Worm (Caenorhabditis elegans): ENCODE results near the gene ugt-8.

- TF ChIP-seq F37B4.10 (GFP tag; IDR thresholded peaks at IDR 0.05) = no peak
- no peak for TF ChIP-seq F49E8.2 (tag; optimal IDR thresholded peaks at IDR 0.05; ENCODE audit: insufficient read depth)
- no peak for TF ChIP-seq bed-2 (GFP tag; IDR thresholded peaks at IDR 0.05)
- no peak for TF ChIP-seq rec-8 (tag; optimal IDR thresholded peaks at IDR 0.05)
- TF ChIP-seq attf-5 (GFP tag; optimal IDR thresholded peaks at IDR 0.05) = no peak
- TF ChIP-seq F57A8.1 (GFP tag; optimal IDR thresholded peaks at IDR 0.05) = no peak
- TF ChIP-seq snpc-4 (GFP tag; optimal IDR thresholded peaks at IDR 0.05) = no peak
- TF ChIP-seq snpc-4 (tag; optimal IDR thresholded peaks at IDR 0.05) = no peak
- no peak for TF ChIP-seq ztf-18 (tag; optimal IDR thresholded peaks at IDR 0.05)
- no peak for TF ChIP-seq egl-18 (GFP tag; IDR thresholded peaks at IDR 0.05)
Measured at ce11 chrV:4948635-4949034, 44.9 kb downstream of the ugt-8 start, which contains the start of gene str-209.

Measured in whole organism, young adult.